Fruit fly (Drosophila melanogaster): ENCODE data around the gene CG33630.

Gene CG33630

dm6 chr3R:10095052-10095451 is 32.6 kb downstream of the CG33630 start:
- TF ChIP-seq ttk (optimal IDR thresholded peaks at IDR 0.05): no peak
- TF ChIP-seq Myc (optimal IDR thresholded peaks at IDR 0.05): no peak
- no peak for TF ChIP-seq psq (optimal IDR thresholded peaks at IDR 0.05)
- TF ChIP-seq h (optimal IDR thresholded peaks at IDR 0.05): no peak
- TF ChIP-seq insv (optimal IDR thresholded peaks at IDR 0.05): no peak
- no peak for TF ChIP-seq Sin3A (optimal IDR thresholded peaks at IDR 0.05)

DNA sequence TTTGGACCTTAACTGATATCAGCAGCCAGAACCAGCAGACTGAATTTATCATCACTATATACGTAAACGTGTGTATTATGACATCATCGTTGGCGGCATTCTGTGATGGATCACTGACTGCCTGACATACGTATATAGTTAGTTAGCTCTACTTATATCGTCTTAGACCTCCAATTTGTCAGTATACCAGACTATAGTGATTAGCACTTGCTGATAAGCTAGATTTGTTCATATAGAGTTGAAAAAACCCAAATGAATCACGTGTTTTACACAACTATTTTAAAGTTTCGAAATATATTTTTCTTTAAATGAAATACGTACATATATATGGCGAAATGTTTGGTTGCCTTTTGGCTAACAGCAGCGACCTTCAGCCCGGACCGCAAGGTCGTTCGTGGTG is 33.3 kb downstream of the CG33630 start:
- TF ChIP-seq Sin3A (optimal IDR thresholded peaks at IDR 0.05): no peak
- no peak for TF ChIP-seq psq (optimal IDR thresholded peaks at IDR 0.05)
- no peak for TF ChIP-seq h (optimal IDR thresholded peaks at IDR 0.05)
- no peak for TF ChIP-seq ttk (optimal IDR thresholded peaks at IDR 0.05)
- TF ChIP-seq Myc (optimal IDR thresholded peaks at IDR 0.05): no peak
- TF ChIP-seq insv (optimal IDR thresholded peaks at IDR 0.05): no peak

DNA sequence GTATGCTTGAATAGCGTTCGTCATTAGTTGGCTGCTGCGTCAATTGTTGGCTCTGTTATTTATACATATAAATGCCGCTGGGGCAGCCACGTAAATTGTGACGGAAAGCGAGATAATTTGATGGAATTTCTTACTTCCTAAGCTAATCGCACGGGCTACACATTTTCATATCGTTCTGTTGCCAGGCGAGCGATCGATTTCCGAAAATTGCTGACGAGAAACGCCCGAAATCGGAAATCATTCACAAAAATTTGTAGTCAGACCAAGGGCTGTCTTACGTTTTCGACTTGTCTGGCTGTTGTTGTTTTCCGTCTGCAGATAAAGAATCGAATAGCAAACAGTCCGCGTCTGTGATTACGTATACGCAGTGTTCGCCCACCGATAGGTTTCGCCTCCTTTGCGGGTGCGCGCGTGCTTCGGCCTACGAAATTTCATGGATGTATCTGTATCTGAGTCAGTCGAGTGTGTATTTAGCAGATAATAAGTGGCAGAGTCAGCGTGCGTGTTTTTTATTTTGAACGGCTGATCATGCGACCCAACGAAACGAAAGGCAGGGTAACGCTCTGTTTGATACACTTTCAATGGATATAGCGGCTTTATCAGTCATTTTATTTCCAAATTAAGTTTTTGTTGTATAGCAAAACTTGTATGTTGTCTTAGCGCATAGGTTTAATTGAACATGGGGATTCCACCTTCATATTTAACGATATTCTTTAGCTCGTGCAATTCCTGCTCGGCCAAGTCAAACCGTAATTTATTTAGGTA is 35.3 kb downstream of the CG33630 start:
- no peak for TF ChIP-seq Myc (optimal IDR thresholded peaks at IDR 0.05)
- TF ChIP-seq Sin3A (optimal IDR thresholded peaks at IDR 0.05): no peak
- TF ChIP-seq h (optimal IDR thresholded peaks at IDR 0.05): no peak
- no peak for TF ChIP-seq insv (optimal IDR thresholded peaks at IDR 0.05)
- no peak for TF ChIP-seq ttk (optimal IDR thresholded peaks at IDR 0.05)
- TF ChIP-seq psq (optimal IDR thresholded peaks at IDR 0.05): no peak

dm6 chr3R:10098296-10098675 is 35.9 kb downstream of the CG33630 start:
- TF ChIP-seq psq (optimal IDR thresholded peaks at IDR 0.05) (no peak), Sin3A (optimal IDR thresholded peaks at IDR 0.05) (no peak)

DNA sequence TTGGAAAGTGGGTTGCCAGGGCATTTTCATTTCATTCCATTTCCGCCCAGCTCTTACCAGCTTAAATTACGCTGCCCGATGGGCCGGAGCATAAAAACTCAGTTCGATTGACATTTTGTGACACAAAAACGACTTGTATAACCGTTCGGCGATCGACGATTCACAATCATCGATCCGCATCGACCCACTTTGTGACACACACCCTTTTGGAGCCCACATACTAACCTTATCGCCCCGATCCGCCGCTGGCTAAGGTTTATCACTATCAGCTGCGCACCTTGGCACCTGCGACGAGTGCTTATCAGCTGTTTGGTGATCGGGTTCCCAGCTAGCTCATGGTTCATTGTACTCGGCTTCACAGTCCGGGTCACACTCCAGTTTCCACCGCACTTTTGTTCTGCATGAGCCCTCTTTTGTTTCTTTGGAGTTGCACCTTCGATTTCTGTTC is 37.0 kb downstream of the CG33630 start:
- TF ChIP-seq psq (optimal IDR thresholded peaks at IDR 0.05) (no peak), Myc (optimal IDR thresholded peaks at IDR 0.05) (no peak), Sin3A (optimal IDR thresholded peaks at IDR 0.05) (no peak), ttk (optimal IDR thresholded peaks at IDR 0.05) (no peak), insv (optimal IDR thresholded peaks at IDR 0.05) (no peak), h (optimal IDR thresholded peaks at IDR 0.05) (no peak)

- TF ChIP-seq psq (optimal IDR thresholded peaks at IDR 0.05) (no peak), insv (optimal IDR thresholded peaks at IDR 0.05) (no peak), h (optimal IDR thresholded peaks at IDR 0.05) (no peak), ttk (optimal IDR thresholded peaks at IDR 0.05) (no peak), Myc (optimal IDR thresholded peaks at IDR 0.05) (no peak), Sin3A (optimal IDR thresholded peaks at IDR 0.05) (no peak)
Observed at dm6 chr3R:10100498-10101196, 38.2 kb downstream of the CG33630 start.

DNA sequence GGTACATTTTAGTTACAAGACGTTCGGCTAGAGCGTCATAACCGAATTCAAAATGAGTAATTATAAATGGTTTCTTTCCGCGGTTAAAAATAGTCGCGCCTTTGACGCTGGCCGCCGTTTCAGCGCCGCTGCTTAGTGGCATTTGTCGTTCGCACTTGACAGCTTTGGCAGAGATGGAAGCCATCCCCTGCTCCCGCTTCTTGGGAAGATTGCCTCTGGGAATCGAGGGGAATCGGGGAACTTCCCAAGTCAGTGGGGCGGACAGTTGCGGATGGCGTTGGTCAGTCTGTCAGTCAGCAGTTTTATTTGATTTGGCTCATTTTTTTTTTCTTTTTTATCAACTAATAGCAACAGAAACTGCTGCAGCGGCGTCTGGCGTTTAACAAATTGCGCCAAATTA is 44.4 kb downstream of the CG33630 start:
- TF ChIP-seq Myc (optimal IDR thresholded peaks at IDR 0.05): no peak

DNA sequence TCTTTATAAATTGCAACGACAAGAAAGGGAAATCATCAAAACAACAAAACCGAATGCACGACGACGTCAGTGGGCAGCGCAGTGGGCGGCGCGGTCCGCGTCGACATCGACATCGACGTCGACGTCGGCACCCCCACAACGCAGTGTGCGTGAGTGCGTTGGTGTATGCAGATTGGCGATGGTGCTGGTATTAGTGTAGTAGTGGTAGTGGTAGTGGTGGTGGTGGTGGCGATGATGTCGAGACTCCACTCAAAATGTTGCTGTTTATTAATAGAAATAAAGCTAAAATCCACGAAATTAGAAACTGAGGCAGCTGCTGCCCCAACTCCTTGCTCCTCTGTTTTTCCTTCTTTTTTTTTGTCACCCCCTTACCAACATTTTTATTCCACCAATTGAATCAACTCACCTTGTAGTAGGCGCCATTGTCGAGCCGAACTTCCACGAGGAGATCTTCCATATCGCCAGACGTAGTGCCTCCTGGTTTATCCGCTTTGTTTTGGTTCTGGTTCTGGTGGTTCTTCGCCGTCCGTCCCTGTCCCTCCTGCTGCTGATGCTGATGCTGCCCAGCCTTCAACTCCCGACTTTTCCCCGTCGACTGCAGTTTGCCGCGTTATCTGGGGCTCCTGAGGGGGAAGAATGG is 46.0 kb downstream of the CG33630 start:
- no peak for TF ChIP-seq psq (optimal IDR thresholded peaks at IDR 0.05)
- no peak for TF ChIP-seq Myc (optimal IDR thresholded peaks at IDR 0.05)
- no peak for TF ChIP-seq Sin3A (optimal IDR thresholded peaks at IDR 0.05)
- TF ChIP-seq insv (optimal IDR thresholded peaks at IDR 0.05): no peak
- TF ChIP-seq h (optimal IDR thresholded peaks at IDR 0.05): no peak
- no peak for TF ChIP-seq ttk (optimal IDR thresholded peaks at IDR 0.05)

- TF ChIP-seq Sin3A (optimal IDR thresholded peaks at IDR 0.05) (no peak), psq (optimal IDR thresholded peaks at IDR 0.05) (no peak), Myc (optimal IDR thresholded peaks at IDR 0.05) (no peak), insv (optimal IDR thresholded peaks at IDR 0.05) (peak; percentile 79), ttk (optimal IDR thresholded peaks at IDR 0.05) (no peak)
Observed at dm6 chr3R:10109212-10109880, 46.9 kb downstream of the CG33630 start.

dm6 chr3R:10109938-10110337 is 47.5 kb downstream of the CG33630 start, which contains the start of gene Fmr1:
Fmr1 (minus strand) TSS chr3R:10110121.
- TF ChIP-seq Myc (optimal IDR thresholded peaks at IDR 0.05) (no peak), psq (optimal IDR thresholded peaks at IDR 0.05) (peak; percentile 68)

- TF ChIP-seq h (optimal IDR thresholded peaks at IDR 0.05): no peak
- TF ChIP-seq ttk (optimal IDR thresholded peaks at IDR 0.05): no peak
- no peak for TF ChIP-seq Sin3A (optimal IDR thresholded peaks at IDR 0.05)
- no peak for TF ChIP-seq Myc (optimal IDR thresholded peaks at IDR 0.05)
- TF ChIP-seq insv (optimal IDR thresholded peaks at IDR 0.05): no peak
- no peak for TF ChIP-seq psq (optimal IDR thresholded peaks at IDR 0.05)
Observed at dm6 chr3R:10111150-10111814, 48.9 kb downstream of the CG33630 start.

DNA sequence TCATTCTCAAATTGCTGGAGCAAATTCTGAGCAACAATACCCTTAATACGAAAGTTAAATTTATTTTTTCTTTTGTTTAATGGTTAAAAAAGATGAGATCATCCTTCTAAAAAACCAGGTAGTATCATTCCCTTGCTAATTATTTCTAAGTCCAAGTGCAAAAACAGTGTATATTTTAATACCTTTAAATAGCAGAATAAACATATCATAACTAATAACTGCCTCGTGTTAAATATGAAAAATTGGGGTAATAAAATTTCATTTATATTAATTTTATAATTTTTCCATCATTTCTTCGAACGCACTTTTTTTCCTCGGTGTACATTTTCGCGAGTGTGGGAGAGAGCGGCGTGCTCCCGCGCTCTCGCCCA is 49.4 kb downstream of the CG33630 start:
- no peak for TF ChIP-seq Sin3A (optimal IDR thresholded peaks at IDR 0.05)
- TF ChIP-seq Myc (optimal IDR thresholded peaks at IDR 0.05): no peak
- no peak for TF ChIP-seq insv (optimal IDR thresholded peaks at IDR 0.05)
- no peak for TF ChIP-seq ttk (optimal IDR thresholded peaks at IDR 0.05)
- TF ChIP-seq h (optimal IDR thresholded peaks at IDR 0.05): no peak
- TF ChIP-seq psq (optimal IDR thresholded peaks at IDR 0.05): no peak
